Worm (Caenorhabditis elegans): Measurements from ENCODE around the gene grl-23.

DNA sequence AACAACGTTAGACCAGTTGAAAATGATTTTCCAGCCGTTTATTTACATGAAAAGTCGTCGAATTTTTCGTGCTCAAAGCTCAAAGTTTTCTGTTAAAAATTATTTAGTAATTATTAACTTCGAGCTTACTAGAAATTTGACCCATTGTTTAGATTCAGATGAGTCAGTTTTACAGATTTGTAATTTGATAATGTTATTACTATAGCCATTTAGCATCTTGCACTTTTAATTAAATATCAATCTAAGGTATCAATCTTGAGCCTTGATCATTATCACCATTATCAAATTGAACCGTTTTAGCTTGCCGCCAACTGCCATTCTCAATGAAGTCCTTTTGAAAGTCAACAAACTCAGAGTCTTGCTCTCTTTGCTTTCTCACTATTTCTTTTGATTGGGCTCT is 32.8 kb upstream of the grl-23 start, which contains the start of gene ZC116.1:
- TF ChIP-seq dao-5 (tag; optimal IDR thresholded peaks at IDR 0.05) (no peak), him-1 (tag; optimal IDR thresholded peaks at IDR 0.05) (no peak)
